Worm (Caenorhabditis elegans) whole organism, L1 larva: ENCODE data around the gene pqbp-1.1.
A peak's percentile ranks its signal among the peaks of the same experiment; 100 is the strongest.

Experiments used
- F16B12.6 ChIP-seq: fragments of 150-350 bp; optimal IDR thresholded peaks from 2 replicates; lab custom pipeline; 2014; ENCODE audit warnings: missing biosample characterization, missing genetic modification characterization
- Y116A8C.19 ChIP-seq: sonication (generic microtip); optimal IDR thresholded peaks from 2 replicates; lab custom pipeline; 2016; ENCODE audit warnings: missing compliant biosample characterization, missing genetic modification characterization, borderline replicate concordance
- aha-1 ChIP-seq: fragments of 150-350 bp; optimal IDR thresholded peaks from 2 replicates; lab custom pipeline; 2014; ENCODE audit warnings: missing biosample characterization, missing genetic modification characterization
- alr-1 ChIP-seq: fragments of 200-800 bp; sonication (Bioruptor generic); optimal IDR thresholded peaks from 2 replicates; lab custom pipeline; 2018; ENCODE audit warnings: borderline replicate concordance, mild to moderate bottlenecking, missing genetic modification characterization, missing compliant biosample characterization
- ceh-8 ChIP-seq: fragments of 200-800 bp; sonication (Bioruptor generic); optimal IDR thresholded peaks from 2 replicates; lab custom pipeline; 2018; ENCODE audit warnings: mild to moderate bottlenecking, missing genetic modification characterization, moderate library complexity, missing compliant biosample characterization
- ceh-88 ChIP-seq: fragments of 200-800 bp; sonication (Bioruptor generic); IDR thresholded peaks from 2 replicates; pipeline ENCODE4 v1.3.6; 2022; ENCODE audit warnings: missing genetic modification characterization, missing compliant biosample characterization
- ceh-90 ChIP-seq: sonication (generic microtip); optimal IDR thresholded peaks from 2 replicates; lab custom pipeline; 2016; ENCODE audit warnings: missing genetic modification characterization, missing compliant biosample characterization
- ces-1 ChIP-seq: fragments of 150-350 bp; optimal IDR thresholded peaks from 2 replicates; lab custom pipeline; 2014; ENCODE audit warnings: missing biosample characterization, missing genetic modification reagents, missing genetic modification characterization
- efl-1 ChIP-seq, 4 experiments: fragments of 150-350 bp; optimal IDR thresholded peaks in 3 of 4; peaks in 1 of 4; 1 replicate in 1 of 4; 2 replicates in 3 of 4; lab custom pipeline; 2014; ENCODE audit warnings: missing biosample characterization in 2 of 4, missing genetic modification characterization in 2 of 4, missing genetic modification reagents in 2 of 4
- egl-13 ChIP-seq: sonication (generic microtip); optimal IDR thresholded peaks from 2 replicates; lab custom pipeline; 2016; ENCODE audit warnings: missing genotype, missing genetic modification reagents, missing genetic modification characterization, missing compliant biosample characterization
- elt-2 ChIP-seq: sonication (generic microtip); optimal IDR thresholded peaks from 2 replicates; lab custom pipeline; 2016; ENCODE audit warnings: missing genetic modification characterization, mild to moderate bottlenecking, inconsistent platforms, missing compliant biosample characterization, missing genetic modification reagents
- elt-3 ChIP-seq, 6 experiments: fragments of 150-350 bp in 1 of 6; sonication (generic microtip); optimal IDR thresholded peaks; 2 replicates each; lab custom pipeline; 2017 to 2018; ENCODE audit warnings: missing biosample characterization in 6 of 6, missing genetic modification characterization in 6 of 6, inconsistent platforms in 1 of 6
- ets-5 ChIP-seq: fragments of 200-800 bp; sonication (Bioruptor generic); IDR thresholded peaks from 2 replicates; pipeline ENCODE4 v1.3.6; 2022; ENCODE audit warnings: missing genetic modification characterization, missing compliant biosample characterization
- fkh-10 ChIP-seq: sonication (generic microtip); optimal IDR thresholded peaks from 2 replicates; lab custom pipeline; 2017; ENCODE audit warnings: missing biosample characterization, missing genetic modification reagents, missing genetic modification characterization
- fkh-4 ChIP-seq: sonication (generic microtip); optimal IDR thresholded peaks from 2 replicates; lab custom pipeline; 2016; ENCODE audit warnings: missing compliant biosample characterization, missing genetic modification characterization, borderline replicate concordance
- fkh-8 ChIP-seq: sonication (generic microtip); optimal IDR thresholded peaks from 2 replicates; lab custom pipeline; 2016; ENCODE audit warnings: mild to moderate bottlenecking, missing genetic modification characterization, missing compliant biosample characterization
- fos-1 ChIP-seq: fragments of 150-350 bp; optimal IDR thresholded peaks from 2 replicates; lab custom pipeline; 2014; ENCODE audit warnings: missing biosample characterization, missing genetic modification characterization
- grh-1 ChIP-seq: fragments of 200-800 bp; sonication (Bioruptor generic); IDR thresholded peaks from 2 replicates; pipeline ENCODE4 v1.3.6; 2022; ENCODE audit warnings: missing genetic modification reagents, missing genetic modification characterization, missing compliant biosample characterization
- hlh-17 ChIP-seq: fragments of 200-800 bp; sonication (Bioruptor generic); optimal IDR thresholded peaks from 2 replicates; lab custom pipeline; 2018; ENCODE audit warnings: missing genetic modification characterization, mild to moderate bottlenecking, missing compliant biosample characterization, moderate library complexity, borderline replicate concordance
- hpl-2 ChIP-seq: fragments of 150-350 bp; optimal IDR thresholded peaks from 2 replicates; lab custom pipeline; 2014; ENCODE audit warnings: missing biosample characterization, missing genetic modification reagents, missing genetic modification characterization
- lin-13 ChIP-seq: fragments of 150-350 bp; optimal IDR thresholded peaks from 2 replicates; lab custom pipeline; 2014; ENCODE audit warnings: missing biosample characterization, missing genetic modification reagents, missing genetic modification characterization
- lin-14 ChIP-seq: fragments of 200-800 bp; sonication (Bioruptor generic); optimal IDR thresholded peaks from 2 replicates; lab custom pipeline; 2018; ENCODE audit warnings: mild to moderate bottlenecking, missing genetic modification characterization, moderate library complexity, missing compliant biosample characterization
- lin-35 ChIP-seq, 2 experiments: fragments of 150-350 bp; optimal IDR thresholded peaks; 2 replicates each; lab custom pipeline; 2014; ENCODE audit warnings: missing biosample characterization in 2 of 2, missing genetic modification characterization in 2 of 2, missing genetic modification reagents in 2 of 2
- lin-39 ChIP-seq: fragments of 150-350 bp; optimal IDR thresholded peaks from 2 replicates; lab custom pipeline; 2014; ENCODE audit warnings: missing biosample characterization, missing genetic modification reagents, missing genetic modification characterization
- lir-3 ChIP-seq: sonication (generic microtip); optimal IDR thresholded peaks from 2 replicates; lab custom pipeline; 2016; ENCODE audit warnings: mild to moderate bottlenecking, missing genetic modification characterization, moderate library complexity, missing compliant biosample characterization; ENCODE audit not compliant: poor library complexity
- mdl-1 ChIP-seq, 2 experiments: fragments of 150-350 bp; optimal IDR thresholded peaks; 2 replicates each; lab custom pipeline; 2014 to 2017; ENCODE audit warnings: missing biosample characterization in 2 of 2, missing genetic modification characterization in 2 of 2, inconsistent platforms in 1 of 2
- mef-2 ChIP-seq: fragments of 150-350 bp; optimal IDR thresholded peaks from 2 replicates; lab custom pipeline; 2014; ENCODE audit warnings: missing biosample characterization, missing genetic modification characterization
- mep-1 ChIP-seq: fragments of 150-350 bp; optimal IDR thresholded peaks from 2 replicates; lab custom pipeline; 2014; ENCODE audit warnings: missing biosample characterization, missing genetic modification characterization
- nhr-11 ChIP-seq: fragments of 150-350 bp; optimal IDR thresholded peaks from 2 replicates; lab custom pipeline; 2014; ENCODE audit warnings: missing biosample characterization, missing genetic modification characterization
- nhr-19 ChIP-seq: fragments of 200-800 bp; sonication (Bioruptor generic); conservative IDR thresholded peaks from 2 replicates; pipeline ENCODE4 v1.3.6; 2022; ENCODE audit warnings: missing genetic modification characterization, missing compliant biosample characterization
- nhr-20 ChIP-seq: sonication (generic microtip); optimal IDR thresholded peaks from 2 replicates; lab custom pipeline; 2016; ENCODE audit warnings: mild to moderate bottlenecking, missing genetic modification characterization, missing compliant biosample characterization
- nhr-237 ChIP-seq: fragments of 150-350 bp; optimal IDR thresholded peaks from 2 replicates; lab custom pipeline; 2014; ENCODE audit warnings: missing biosample characterization, missing genetic modification characterization
- nhr-76 ChIP-seq: sonication (generic microtip); optimal IDR thresholded peaks from 2 replicates; lab custom pipeline; 2017; ENCODE audit warnings: missing biosample characterization, missing genetic modification characterization
- nhr-77 ChIP-seq: fragments of 150-350 bp; optimal IDR thresholded peaks from 2 replicates; lab custom pipeline; 2014; ENCODE audit warnings: missing biosample characterization, missing genetic modification characterization
- nhr-85 ChIP-seq: sonication (generic microtip); peaks from one replicate; lab custom pipeline; 2016; ENCODE audit warnings: missing genetic modification characterization, inconsistent platforms, missing compliant biosample characterization
- nhr-90 ChIP-seq: sonication (generic microtip); optimal IDR thresholded peaks from 2 replicates; lab custom pipeline; 2016; ENCODE audit warnings: mild to moderate bottlenecking, missing genetic modification characterization, missing compliant biosample characterization; ENCODE audit not compliant: poor library complexity
- pax-3 ChIP-seq: fragments of 200-800 bp; sonication (Bioruptor generic); optimal IDR thresholded peaks from 2 replicates; lab custom pipeline; 2018; ENCODE audit warnings: mild to moderate bottlenecking, missing genetic modification characterization, moderate library complexity, missing compliant biosample characterization
- rnt-1 ChIP-seq: sonication (generic microtip); optimal IDR thresholded peaks from 2 replicates; lab custom pipeline; 2016; ENCODE audit warnings: mild to moderate bottlenecking, missing genetic modification characterization, moderate library complexity, missing compliant biosample characterization
- skn-1 ChIP-seq: fragments of 150-350 bp; optimal IDR thresholded peaks from 2 replicates; lab custom pipeline; 2014; ENCODE audit warnings: missing biosample characterization, missing genetic modification characterization
- snu-23 ChIP-seq: sonication (generic microtip); optimal IDR thresholded peaks from 2 replicates; lab custom pipeline; 2016; ENCODE audit warnings: missing genetic modification characterization, missing compliant biosample characterization
- sox-4 ChIP-seq: sonication (generic microtip); optimal IDR thresholded peaks from 2 replicates; lab custom pipeline; 2016; ENCODE audit warnings: missing genetic modification characterization, missing compliant biosample characterization
- sptf-1 ChIP-seq: fragments of 150-350 bp; optimal IDR thresholded peaks from 2 replicates; lab custom pipeline; 2014; ENCODE audit warnings: missing biosample characterization, missing genetic modification characterization
- sup-37 ChIP-seq: fragments of 200-800 bp; sonication (Bioruptor generic); optimal IDR thresholded peaks from 2 replicates; lab custom pipeline; 2018; ENCODE audit warnings: mild to moderate bottlenecking, missing genetic modification characterization, missing compliant biosample characterization
- swsn-7 ChIP-seq: sonication (generic microtip); optimal IDR thresholded peaks from 2 replicates; lab custom pipeline; 2016; ENCODE audit warnings: missing genetic modification characterization, missing compliant biosample characterization
- tbx-2 ChIP-seq: sonication (generic microtip); optimal IDR thresholded peaks from 2 replicates; lab custom pipeline; 2016; ENCODE audit warnings: missing genetic modification characterization, missing compliant biosample characterization
- tlp-1 ChIP-seq: fragments of 150-350 bp; optimal IDR thresholded peaks from 2 replicates; lab custom pipeline; 2014; ENCODE audit warnings: missing biosample characterization, missing genetic modification characterization
- unc-130 ChIP-seq: fragments of 150-350 bp; optimal IDR thresholded peaks from 2 replicates; lab custom pipeline; 2017; ENCODE audit warnings: missing biosample characterization, missing genetic modification characterization, inconsistent platforms
- unc-30 ChIP-seq: sonication (generic microtip); optimal IDR thresholded peaks from 2 replicates; lab custom pipeline; 2017; ENCODE audit warnings: missing biosample characterization, missing genetic modification characterization
- unc-62 ChIP-seq: fragments of 150-350 bp; optimal IDR thresholded peaks from 2 replicates; lab custom pipeline; 2014; ENCODE audit warnings: missing biosample characterization, missing genetic modification reagents, missing genetic modification characterization
- unc-86 ChIP-seq: sonication (generic microtip); optimal IDR thresholded peaks from 2 replicates; lab custom pipeline; 2016; ENCODE audit warnings: missing genetic modification characterization, missing compliant biosample characterization
- unc-98 ChIP-seq: fragments of 200-800 bp; sonication (Bioruptor generic); IDR thresholded peaks from 2 replicates; pipeline ENCODE4 v1.3.6; 2022; ENCODE audit warnings: missing genetic modification characterization, missing compliant biosample characterization
- vab-15 ChIP-seq: sonication (generic microtip); optimal IDR thresholded peaks from 2 replicates; lab custom pipeline; 2017; ENCODE audit warnings: missing genotype, mild to moderate bottlenecking, missing genetic modification characterization, missing compliant biosample characterization
- zag-1 ChIP-seq: fragments of 150-350 bp; optimal IDR thresholded peaks from 2 replicates; lab custom pipeline; 2014; ENCODE audit warnings: missing biosample characterization, missing genetic modification characterization

The pqbp-1.1 gene

DNA sequence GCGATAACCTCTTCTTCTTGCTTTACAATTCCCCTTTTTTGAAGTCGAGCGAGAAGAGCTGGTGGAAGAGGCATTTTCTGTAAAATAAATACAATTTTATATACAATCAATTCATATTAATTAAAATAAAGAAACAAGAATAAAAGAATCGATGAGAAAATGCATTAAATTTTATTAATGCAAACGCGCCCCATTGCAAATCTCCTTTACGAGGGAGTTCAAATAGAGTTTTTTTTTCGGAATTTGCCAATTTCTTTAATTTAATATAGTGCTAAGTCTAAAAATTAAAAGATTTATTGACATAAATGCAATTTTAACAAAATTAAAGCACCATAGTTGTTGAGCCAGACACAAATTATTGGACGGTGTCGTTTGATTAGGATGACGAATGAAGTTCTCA is at the start of gene pqbp-1.1:
pqbp-1.1 (minus strand) TSS at position 77 of the 400 bp plus-strand sequence.
- TF ChIP-seq nhr-90 (tag; lab: Kevin White, UChicago) (peak; percentile 59), nhr-85 (tag; lab: Kevin White, UChicago) (peak; percentile 50), nhr-20 (tag; lab: Kevin White, UChicago) (peak; percentile 58), sptf-1 (tag; lab: Kevin White, UChicago) (no peak), sup-37 (no peak), unc-86 (tag; lab: Kevin White, UChicago) (peak; percentile 43), tbx-2 (tag; lab: Kevin White, UChicago) (peak; percentile 59), lin-13 (GFP tag; lab: Kevin White, UChicago) (peak; percentile 18), rnt-1 (tag; lab: Kevin White, UChicago) (peak; percentile 18), mep-1 (tag; lab: Kevin White, UChicago) (peak; percentile 66), lin-14 (GFP tag; lab: Kevin White, UChicago) (peak; percentile 71), ets-5 (GFP tag; lab: Robert Waterston, UW) (no peak), egl-13 (tag; lab: Kevin White, UChicago) (no peak), fkh-4 (tag; lab: Kevin White, UChicago) (no peak), Y116A8C.19 (tag; lab: Kevin White, UChicago) (no peak), unc-130 (tag; lab: Kevin White, UChicago) (no peak), ces-1 (GFP tag; lab: Kevin White, UChicago) (peak; percentile 18), nhr-237 (tag; lab: Kevin White, UChicago) (peak; percentile 23), lir-3 (no peak), mdl-1 (tag; optimal IDR thresholded peaks at IDR 0.05; lab: Kevin White, UChicago) (no peak), pax-3 (tag; lab: Kevin White, UChicago) (no peak), lin-35 (GFP tag; optimal IDR thresholded peaks at IDR 0.05; lab: Kevin White, UChicago) (peak; percentile 95 to 97), nhr-76 (tag; lab: Kevin White, UChicago) (no peak), unc-62 (GFP tag; lab: Kevin White, UChicago) (no peak), zag-1 (tag; lab: Kevin White, UChicago) (no peak), grh-1 (GFP tag; lab: Robert Waterston, UW) (no peak), elt-3 (tag; optimal IDR thresholded peaks at IDR 0.05; lab: Kevin White, UChicago) (peak in 1 of 6 experiments; percentile 24), unc-30 (tag; lab: Kevin White, UChicago) (no peak), nhr-77 (no peak), snu-23 (GFP tag; lab: Kevin White, UChicago) (peak; percentile 67), hpl-2 (no peak), unc-98 (no peak), ceh-90 (tag; lab: Kevin White, UChicago) (no peak), nhr-11 (no peak), skn-1 (peak; percentile 41), tlp-1 (tag; lab: Kevin White, UChicago) (no peak), swsn-7 (peak; percentile 55), ceh-8 (no peak), lin-39 (tag; lab: Kevin White, UChicago) (peak; percentile 33), F16B12.6 (tag; lab: Kevin White, UChicago) (peak; percentile 4), nhr-19 (GFP tag; lab: Robert Waterston, UW) (no peak), ceh-88 (no peak), hlh-17 (GFP tag; lab: Kevin White, UChicago) (no peak), fos-1 (tag; lab: Kevin White, UChicago) (peak; percentile 42), aha-1 (tag; lab: Kevin White, UChicago) (no peak), sox-4 (tag; lab: Kevin White, UChicago) (no peak), elt-2 (tag; lab: Kevin White, UChicago) (no peak), fkh-10 (GFP tag; lab: Kevin White, UChicago) (peak; percentile 42), alr-1 (no peak), efl-1 (optimal IDR thresholded peaks at IDR 0.05; lab: Kevin White, UChicago) (peak; percentile 69 to 94), efl-1 (GFP tag; optimal IDR thresholded peaks at IDR 0.05 in 1 of 2; lab: Kevin White, UChicago) (peak; percentile 95 to 99), fkh-8 (peak; percentile 51), vab-15 (tag; lab: Kevin White, UChicago) (no peak), mef-2 (no peak)
